Worm (Caenorhabditis elegans) whole organism, L2 larva: ENCODE measurements around the gene gck-1.

Experiments
- C34F6.9 ChIP-seq: fragments of 150-350 bp; optimal IDR thresholded peaks from 2 replicates; lab custom pipeline; 2014; ENCODE audit warnings: missing biosample characterization, missing genetic modification characterization
- F13H6.1 ChIP-seq: sonication (generic microtip); optimal IDR thresholded peaks from 2 replicates; lab custom pipeline; 2016; ENCODE audit warnings: missing genetic modification characterization, missing compliant biosample characterization
- Y55F3AM.14 ChIP-seq: fragments of 200-800 bp; sonication (Bioruptor generic); optimal IDR thresholded peaks from 2 replicates; lab custom pipeline; 2018; ENCODE audit warnings: mild to moderate bottlenecking, missing genetic modification characterization, missing compliant biosample characterization
- ZK546.5 ChIP-seq: sonication (generic microtip); optimal IDR thresholded peaks from 2 replicates; lab custom pipeline; 2017; ENCODE audit warnings: missing biosample characterization, missing genetic modification characterization
- alr-1 ChIP-seq: fragments of 150-350 bp; optimal IDR thresholded peaks from 2 replicates; lab custom pipeline; 2014; ENCODE audit warnings: missing biosample characterization, missing genetic modification characterization
- aly-2 ChIP-seq: fragments of 150-350 bp; optimal IDR thresholded peaks from 2 replicates; lab custom pipeline; 2014; ENCODE audit warnings: missing biosample characterization, missing genetic modification characterization
- ama-1 ChIP-seq: fragments of 150-350 bp; optimal IDR thresholded peaks from 2 replicates; lab custom pipeline; 2018; ENCODE audit warnings: inconsistent platforms
- blmp-1 ChIP-seq: sonication (generic microtip); optimal IDR thresholded peaks from 2 replicates; lab custom pipeline; 2017; ENCODE audit warnings: missing genetic modification characterization, mild to moderate bottlenecking, missing compliant biosample characterization, antibody characterized with exemption, moderate library complexity; ENCODE audit not compliant: insufficient read depth
- ceh-82 ChIP-seq: fragments of 150-350 bp; optimal IDR thresholded peaks from 2 replicates; lab custom pipeline; 2014; ENCODE audit warnings: missing biosample characterization, missing genetic modification characterization
- crh-2 ChIP-seq: sonication (generic microtip); optimal IDR thresholded peaks from 2 replicates; lab custom pipeline; 2017; ENCODE audit warnings: missing biosample characterization, missing genetic modification characterization
- dmd-4 ChIP-seq: sonication (generic microtip); optimal IDR thresholded peaks from 2 replicates; lab custom pipeline; 2017; ENCODE audit warnings: missing biosample characterization, missing genetic modification characterization
- egl-27 ChIP-seq: sonication (generic microtip); optimal IDR thresholded peaks from 3 replicates; lab custom pipeline; 2017; ENCODE audit warnings: missing biosample characterization, missing genetic modification reagents, missing genetic modification characterization
- elt-1 ChIP-seq: fragments of 150-350 bp; optimal IDR thresholded peaks from 2 replicates; lab custom pipeline; 2014; ENCODE audit warnings: missing biosample characterization, missing genetic modification characterization
- elt-3 ChIP-seq: sonication (generic microtip); optimal IDR thresholded peaks from 2 replicates; lab custom pipeline; 2017; ENCODE audit warnings: missing biosample characterization, missing genetic modification characterization
- fos-1 ChIP-seq: fragments of 150-350 bp; optimal IDR thresholded peaks from 2 replicates; lab custom pipeline; 2014; ENCODE audit warnings: missing biosample characterization, missing genetic modification characterization
- gmeb-1 ChIP-seq: fragments of 150-350 bp; optimal IDR thresholded peaks from 2 replicates; lab custom pipeline; 2014; ENCODE audit warnings: missing biosample characterization, missing genetic modification characterization
- lin-11 ChIP-seq: fragments of 150-350 bp; sonication (generic microtip); optimal IDR thresholded peaks from 2 replicates; lab custom pipeline; 2014; ENCODE audit warnings: missing biosample characterization, missing genetic modification characterization, inconsistent platforms, mixed read lengths
- lin-39 ChIP-seq: fragments of 150-350 bp; optimal IDR thresholded peaks from 2 replicates; lab custom pipeline; 2014; ENCODE audit warnings: missing biosample characterization, missing genetic modification reagents, missing genetic modification characterization
- mab-5 ChIP-seq: fragments of 150-350 bp; optimal IDR thresholded peaks from 2 replicates; lab custom pipeline; 2014; ENCODE audit warnings: missing biosample characterization, missing genetic modification characterization
- mbf-1 ChIP-seq: sonication (generic microtip); optimal IDR thresholded peaks from 2 replicates; lab custom pipeline; 2017; ENCODE audit warnings: missing biosample characterization, missing genetic modification characterization
- mdl-1 ChIP-seq, 2 experiments: fragments of 150-350 bp in 1 of 2; sonication (generic microtip) in 1 of 2; optimal IDR thresholded peaks; 2 replicates each; lab custom pipeline; 2017; ENCODE audit warnings: missing biosample characterization in 2 of 2, missing genetic modification characterization in 2 of 2
- nhr-10 ChIP-seq: sonication (generic microtip); optimal IDR thresholded peaks from 2 replicates; lab custom pipeline; 2017; ENCODE audit warnings: missing biosample characterization, missing genetic modification characterization
- nhr-11 ChIP-seq: fragments of 150-350 bp; optimal IDR thresholded peaks from 2 replicates; lab custom pipeline; 2014; ENCODE audit warnings: missing biosample characterization, missing genetic modification characterization
- nhr-12 ChIP-seq: fragments of 150-350 bp; optimal IDR thresholded peaks from 2 replicates; lab custom pipeline; 2014; ENCODE audit warnings: missing biosample characterization, missing genetic modification characterization
- nhr-129 ChIP-seq: fragments of 150-350 bp; optimal IDR thresholded peaks from 2 replicates; lab custom pipeline; 2014; ENCODE audit warnings: missing biosample characterization, missing genetic modification characterization
- nhr-21 ChIP-seq: fragments of 150-350 bp; optimal IDR thresholded peaks from 2 replicates; lab custom pipeline; 2014; ENCODE audit warnings: missing biosample characterization, missing genetic modification characterization
- nhr-25 ChIP-seq: fragments of 150-350 bp; sonication (generic microtip); optimal IDR thresholded peaks from 3 replicates; lab custom pipeline; 2014; ENCODE audit warnings: missing biosample characterization, missing genetic modification characterization
- nhr-6 ChIP-seq: fragments of 150-350 bp; optimal IDR thresholded peaks from 2 replicates; lab custom pipeline; 2014; ENCODE audit warnings: missing biosample characterization, missing genetic modification characterization
- nhr-77 ChIP-seq: fragments of 150-350 bp; optimal IDR thresholded peaks from 2 replicates; lab custom pipeline; 2014; ENCODE audit warnings: missing biosample characterization, missing genetic modification characterization
- sem-4 ChIP-seq: fragments of 150-350 bp; optimal IDR thresholded peaks from 2 replicates; lab custom pipeline; 2014; ENCODE audit warnings: missing biosample characterization, missing genetic modification reagents, missing genetic modification characterization
- skn-1 ChIP-seq: sonication (generic microtip); optimal IDR thresholded peaks from 2 replicates; lab custom pipeline; 2017; ENCODE audit warnings: missing biosample characterization, missing genetic modification characterization
- sma-3 ChIP-seq: sonication (generic microtip); optimal IDR thresholded peaks from 2 replicates; lab custom pipeline; 2016; ENCODE audit warnings: missing genetic modification reagents, missing genetic modification characterization, missing compliant biosample characterization
- sma-9 ChIP-seq, 2 experiments: fragments of 150-350 bp in 1 of 2; sonication (generic microtip) in 1 of 2; optimal IDR thresholded peaks; 2 replicates each; lab custom pipeline; 2014 to 2016; ENCODE audit warnings: missing genetic modification characterization in 2 of 2, mild to moderate bottlenecking in 1 of 2, missing biosample characterization in 1 of 2, missing compliant biosample characterization in 1 of 2, missing genetic modification reagents in 1 of 2, moderate library complexity in 1 of 2
- snpc-4 ChIP-seq: fragments of 150-350 bp; optimal IDR thresholded peaks from 2 replicates; lab custom pipeline; 2014; ENCODE audit warnings: missing biosample characterization, missing genetic modification characterization
- unc-55 ChIP-seq: fragments of 150-350 bp; sonication (generic microtip); optimal IDR thresholded peaks from 3 replicates; lab custom pipeline; 2014; ENCODE audit warnings: missing biosample characterization, missing genetic modification reagents, missing genetic modification characterization
- zag-1 ChIP-seq: fragments of 150-350 bp; optimal IDR thresholded peaks from 2 replicates; lab custom pipeline; 2014; ENCODE audit warnings: missing biosample characterization, missing genetic modification characterization
- ztf-11 ChIP-seq: sonication (generic microtip); optimal IDR thresholded peaks from 2 replicates; lab custom pipeline; 2017; ENCODE audit warnings: missing biosample characterization, missing genetic modification characterization
- ztf-4 ChIP-seq: fragments of 150-350 bp; optimal IDR thresholded peaks from 2 replicates; lab custom pipeline; 2014; ENCODE audit warnings: missing biosample characterization, missing genetic modification characterization

gck-1 gene

ce11 chrV:8983604-8984003, 36.0 kb downstream of the gck-1 start, which contains the start of gene str-86:
Gene str-86 (minus strand): TSS chrV:8983704.
- TF ChIP-seq F13H6.1 (tag; lab: Kevin White, UChicago) = no peak
- TF ChIP-seq unc-55 = no peak
- TF ChIP-seq nhr-11 (tag; lab: Kevin White, UChicago) = no peak
- no peak for TF ChIP-seq sma-9 (GFP tag; optimal IDR thresholded peaks at IDR 0.05; lab: Kevin White, UChicago)
- TF ChIP-seq sma-9 (tag; optimal IDR thresholded peaks at IDR 0.05; lab: Kevin White, UChicago) = no peak
- TF ChIP-seq snpc-4 = no peak
- TF ChIP-seq nhr-6 = no peak
- TF ChIP-seq ceh-82 (tag; lab: Kevin White, UChicago) = no peak
- no peak for TF ChIP-seq nhr-129 (tag; lab: Kevin White, UChicago)
- TF ChIP-seq gmeb-1 (tag; lab: Kevin White, UChicago) = no peak
- no peak for TF ChIP-seq dmd-4
- TF ChIP-seq alr-1 = no peak
- TF ChIP-seq sma-3 = no peak
- no peak for TF ChIP-seq sem-4 (tag; lab: Kevin White, UChicago)

ce11 chrV:8984783-8985182, 37.2 kb downstream of the gck-1 start:
- TF ChIP-seq zag-1 (no peak), lin-11 (tag; lab: Kevin White, UChicago) (no peak), nhr-11 (tag; lab: Kevin White, UChicago) (no peak), egl-27 (no peak), ztf-11 (no peak), crh-2 (tag; lab: Kevin White, UChicago) (no peak), ama-1 (lab: Kevin White, UChicago) (no peak), unc-55 (no peak), mab-5 (tag; lab: Kevin White, UChicago) (no peak), aly-2 (tag; lab: Kevin White, UChicago) (no peak), elt-1 (tag; lab: Kevin White, UChicago) (no peak), ZK546.5 (tag; lab: Kevin White, UChicago) (no peak), mdl-1 (tag; optimal IDR thresholded peaks at IDR 0.05; lab: Kevin White, UChicago) (no peak), lin-39 (no peak), nhr-12 (tag; lab: Kevin White, UChicago) (no peak), nhr-6 (no peak), F13H6.1 (tag; lab: Kevin White, UChicago) (no peak), alr-1 (no peak)

- TF ChIP-seq ztf-4 (no peak), Y55F3AM.14 (GFP tag; lab: Kevin White, UChicago) (no peak), elt-3 (tag; lab: Kevin White, UChicago) (no peak), nhr-21 (tag; lab: Kevin White, UChicago) (no peak), skn-1 (tag; lab: Kevin White, UChicago) (no peak), sem-4 (tag; lab: Kevin White, UChicago) (no peak), nhr-25 (tag; lab: Kevin White, UChicago) (no peak), gmeb-1 (tag; lab: Kevin White, UChicago) (no peak), crh-2 (tag; lab: Kevin White, UChicago) (no peak), dmd-4 (no peak), mbf-1 (no peak), F13H6.1 (tag; lab: Kevin White, UChicago) (no peak), zag-1 (no peak), lin-39 (no peak), egl-27 (no peak), fos-1 (no peak), nhr-10 (no peak), C34F6.9 (tag; lab: Kevin White, UChicago) (no peak)
Measured at ce11 chrV:8985740-8986139, 38.1 kb downstream of the gck-1 start, which contains the start of gene str-85. Gene str-85 (minus strand): TSS chrV:8985840.

- TF ChIP-seq blmp-1 (tag; lab: Kevin White, UChicago) = no peak
- TF ChIP-seq sma-9 (GFP tag; optimal IDR thresholded peaks at IDR 0.05; lab: Kevin White, UChicago) = no peak
- no peak for TF ChIP-seq sma-9 (tag; optimal IDR thresholded peaks at IDR 0.05; lab: Kevin White, UChicago)
- TF ChIP-seq mdl-1 (tag; optimal IDR thresholded peaks at IDR 0.05; lab: Kevin White, UChicago) = no peak
- no peak for TF ChIP-seq gmeb-1 (tag; lab: Kevin White, UChicago)
- no peak for TF ChIP-seq sma-3
- TF ChIP-seq ceh-82 (tag; lab: Kevin White, UChicago) = no peak
- TF ChIP-seq zag-1 = no peak
- no peak for TF ChIP-seq nhr-77 (tag; lab: Kevin White, UChicago)
- no peak for TF ChIP-seq nhr-6
- no peak for TF ChIP-seq F13H6.1 (tag; lab: Kevin White, UChicago)
Measured at ce11 chrV:8988104-8988503, 40.5 kb downstream of the gck-1 start, which contains the start of gene str-87. Gene str-87 (minus strand): TSS chrV:8988204.
